Fruit fly (Drosophila melanogaster): Measurements from ENCODE around the gene Teh4.

Teh4 gene

dm6 chr3L:4221226-4221770 is 43.2 kb upstream of the Teh4 start (continued):
- TF ChIP-seq CG8290 (GFP tag; optimal IDR thresholded peaks at IDR 0.05) (no peak), CG8290 (tag; optimal IDR thresholded peaks at IDR 0.05) (peak in 1 of 2 experiments; percentile 86), sisA (GFP tag; IDR thresholded peaks at IDR 0.05) (no peak), Dek (tag; optimal IDR thresholded peaks at IDR 0.05) (no peak), Stat92E (GFP tag; optimal IDR thresholded peaks at IDR 0.05) (peak in 1 of 3 experiments; percentile 10), pan (optimal IDR thresholded peaks at IDR 0.05) (no peak), pan (GFP tag; optimal IDR thresholded peaks at IDR 0.05 in 1 of 2, IDR thresholded peaks at IDR 0.05 in 1 of 2) (no peak), fu2 (GFP tag; optimal IDR thresholded peaks at IDR 0.05) (no peak), Eip74EF (GFP tag; optimal IDR thresholded peaks at IDR 0.05) (no peak), Myb (GFP tag; optimal IDR thresholded peaks at IDR 0.05) (no peak), CG15269 (tag; optimal IDR thresholded peaks at IDR 0.05) (peak; percentile 21), CG2875 (GFP tag; optimal IDR thresholded peaks at IDR 0.05) (no peak), Pdp1 (GFP tag; optimal IDR thresholded peaks at IDR 0.05) (peak in 1 of 2 experiments; percentile 44), CG9817 (tag; optimal IDR thresholded peaks at IDR 0.05) (no peak), gcm2 (GFP tag; optimal IDR thresholded peaks at IDR 0.05) (no peak), CG7271 (tag; optimal IDR thresholded peaks at IDR 0.05) (no peak), CG6791 (GFP tag; IDR thresholded peaks at IDR 0.05; ENCODE audit: partially characterized antibody) (0 out of 3 replicates have a peak, but pooled peaks have one; percentile 33), CG9932 (GFP tag; IDR thresholded peaks at IDR 0.05) (peak; percentile 49; the same call in 1 of the 2 replicates), Med (GFP tag) (peak; percentile 30), CG6813 (GFP tag; optimal IDR thresholded peaks at IDR 0.05) (peak; percentile 9), caup (GFP tag; optimal IDR thresholded peaks at IDR 0.05; ENCODE audit: severe bottlenecking) (no peak), nmo (GFP tag; optimal IDR thresholded peaks at IDR 0.05) (peak; percentile 10), unpg (GFP tag; optimal IDR thresholded peaks at IDR 0.05) (no peak), CG4424 (GFP tag; optimal IDR thresholded peaks at IDR 0.05) (no peak), PHDP (tag; optimal IDR thresholded peaks at IDR 0.05) (peak; percentile 29), Hmx (GFP tag; optimal IDR thresholded peaks at IDR 0.05) (no peak), zen2 (GFP tag; IDR thresholded peaks at IDR 0.05; ENCODE audit: partially characterized antibody) (no peak), CG7556 (GFP tag; optimal IDR thresholded peaks at IDR 0.05) (no peak), CG3847 (GFP tag; IDR thresholded peaks at IDR 0.05) (no peak), Nf-YC (tag; optimal IDR thresholded peaks at IDR 0.05) (peak; percentile 34), CG8924 (tag; optimal IDR thresholded peaks at IDR 0.05) (no peak), Fer3 (tag; optimal IDR thresholded peaks at IDR 0.05) (peak; percentile 12), CG4328 (GFP tag; optimal IDR thresholded peaks at IDR 0.05) (peak; percentile 45), CG6272 (GFP tag; IDR thresholded peaks at IDR 0.05) (no peak), row (GFP tag; IDR thresholded peaks at IDR 0.05) (peak; percentile 10; the same call in 1 of the 3 replicates), CG32772 (GFP tag; IDR thresholded peaks at IDR 0.05) (no peak), Nf-YB (GFP tag; optimal IDR thresholded peaks at IDR 0.05) (no peak), lab (GFP tag; optimal IDR thresholded peaks at IDR 0.05) (peak; percentile 81), Meics (GFP tag; optimal IDR thresholded peaks at IDR 0.05) (peak; percentile 22), CG18262 (tag; optimal IDR thresholded peaks at IDR 0.05) (no peak), CG34376 (GFP tag; optimal IDR thresholded peaks at IDR 0.05) (peak; percentile 78), CG13894 (tag; optimal IDR thresholded peaks at IDR 0.05) (peak; percentile 95), Poxn (GFP tag; IDR thresholded peaks at IDR 0.05) (no peak), D19A (tag; optimal IDR thresholded peaks at IDR 0.05) (no peak), odd (GFP tag; optimal IDR thresholded peaks at IDR 0.05) (peak; percentile 0), Max (GFP tag; optimal IDR thresholded peaks at IDR 0.05) (no peak), usp (GFP tag; optimal IDR thresholded peaks at IDR 0.05) (no peak), Gug (GFP tag; IDR thresholded peaks at IDR 0.05) (peak; percentile 4; the same call in 2 of the 4 replicates), CG16863 (GFP tag; optimal IDR thresholded peaks at IDR 0.05) (no peak)

All from whole organism, embryonic.